Worm (Caenorhabditis elegans): ENCODE measurements around the gene F20C5.5.

F20C5.5 gene

ce11 chrIV:8782172-8782571, 12.7 kb upstream of the F20C5.5 start (continued):
- TF ChIP-seq madf-2 (tag; optimal IDR thresholded peaks at IDR 0.05): peak; percentile 0
- no peak for TF ChIP-seq sox-4 (tag; optimal IDR thresholded peaks at IDR 0.05)
- TF ChIP-seq K02D7.2 (tag; optimal IDR thresholded peaks at IDR 0.05): no peak
- TF ChIP-seq ceh-14 (tag; optimal IDR thresholded peaks at IDR 0.05): peak; percentile 46
- TF ChIP-seq hlh-6 (tag; optimal IDR thresholded peaks at IDR 0.05): no peak
- peak; percentile 66 for TF ChIP-seq dve-1 (tag; optimal IDR thresholded peaks at IDR 0.05)
- no peak for TF ChIP-seq hlh-13 (GFP tag; optimal IDR thresholded peaks at IDR 0.05)
- no peak for TF ChIP-seq hlh-15 (tag; optimal IDR thresholded peaks at IDR 0.05)
- TF ChIP-seq F13H6.1 (tag; optimal IDR thresholded peaks at IDR 0.05): peak; percentile 68
- TF ChIP-seq che-1 (tag; optimal IDR thresholded peaks at IDR 0.05): peak; percentile 36
- peak; percentile 44 for TF ChIP-seq elt-2 (tag; optimal IDR thresholded peaks at IDR 0.05)
- TF ChIP-seq ama-1 (optimal IDR thresholded peaks at IDR 0.05): no peak
- TF ChIP-seq C08G9.2 (tag; optimal IDR thresholded peaks at IDR 0.05): no peak
- TF ChIP-seq ceh-6 (GFP tag; optimal IDR thresholded peaks at IDR 0.05): peak; percentile 35
- no peak for TF ChIP-seq fkh-10 (GFP tag; optimal IDR thresholded peaks at IDR 0.05)
- TF ChIP-seq pat-9 (tag; optimal IDR thresholded peaks at IDR 0.05): no peak

ce11 chrIV:8778045-8778444, 8.6 kb upstream of the F20C5.5 start, which contains the start of gene C33D9.6:
Gene C33D9.6, minus strand, starts transcription at chrIV:8778145.
- no peak for TF ChIP-seq unc-86 (tag; optimal IDR thresholded peaks at IDR 0.05)
- TF ChIP-seq ceh-9 (tag; optimal IDR thresholded peaks at IDR 0.05): no peak
- no peak for TF ChIP-seq fkh-10 (GFP tag; optimal IDR thresholded peaks at IDR 0.05)
- TF ChIP-seq ceh-34 (tag; optimal IDR thresholded peaks at IDR 0.05): no peak
- TF ChIP-seq dmd-4 (tag; optimal IDR thresholded peaks at IDR 0.05; ENCODE audit: borderline replicate concordance): no peak
- no peak for TF ChIP-seq ttx-3 (tag; optimal IDR thresholded peaks at IDR 0.05)
- no peak for TF ChIP-seq sox-4 (tag; optimal IDR thresholded peaks at IDR 0.05)
- TF ChIP-seq pha-4 (tag; optimal IDR thresholded peaks at IDR 0.05): no peak
- TF ChIP-seq Y22D7AL.16 (tag; optimal IDR thresholded peaks at IDR 0.05): no peak
- TF ChIP-seq nfya-1 (tag; optimal IDR thresholded peaks at IDR 0.05): no peak
- TF ChIP-seq zip-5 (tag; optimal IDR thresholded peaks at IDR 0.05): no peak

ce11 chrIV:8772800-8773256, 3.4 kb upstream of the F20C5.5 start, which contains the start of gene F20C5.6:
Gene F20C5.6, minus strand, starts transcription at chrIV:8773206.
- TF ChIP-seq gmeb-2 (tag; optimal IDR thresholded peaks at IDR 0.05) (no peak), mec-3 (tag; optimal IDR thresholded peaks at IDR 0.05; ENCODE audit: borderline replicate concordance) (no peak), C08G9.2 (tag; optimal IDR thresholded peaks at IDR 0.05) (no peak)

ce11 chrIV:8764567-8764966, 4.9 kb downstream of the F20C5.5 start, which contains the start of gene cdc-50.B:
Gene cdc-50.B, plus strand, starts transcription at chrIV:8764867.
- no peak for TF ChIP-seq fkh-6 (tag; optimal IDR thresholded peaks at IDR 0.05)
- no peak for TF ChIP-seq K02D7.2 (tag; optimal IDR thresholded peaks at IDR 0.05)
- no peak for TF ChIP-seq nfya-1 (tag; optimal IDR thresholded peaks at IDR 0.05)
- TF ChIP-seq ref-2 (tag; optimal IDR thresholded peaks at IDR 0.05): no peak
- TF ChIP-seq lim-6 (tag; optimal IDR thresholded peaks at IDR 0.05): no peak
- TF ChIP-seq zip-5 (tag; optimal IDR thresholded peaks at IDR 0.05): no peak
- no peak for TF ChIP-seq mec-3 (tag; optimal IDR thresholded peaks at IDR 0.05; ENCODE audit: borderline replicate concordance)
- TF ChIP-seq pqm-1 (tag; optimal IDR thresholded peaks at IDR 0.05): no peak
- TF ChIP-seq eyg-1 (tag; optimal IDR thresholded peaks at IDR 0.05): no peak
- no peak for TF ChIP-seq ceh-9 (tag; optimal IDR thresholded peaks at IDR 0.05)
- no peak for TF ChIP-seq pha-2 (tag; optimal IDR thresholded peaks at IDR 0.05)
- TF ChIP-seq unc-3 (GFP tag; conservative IDR thresholded peaks at IDR 0.05): no peak
- TF ChIP-seq unc-3 (tag; optimal IDR thresholded peaks at IDR 0.05): no peak
- TF ChIP-seq C08G9.2 (tag; optimal IDR thresholded peaks at IDR 0.05): no peak
- TF ChIP-seq ceh-18 (tag; optimal IDR thresholded peaks at IDR 0.05): no peak

Data from whole organism, late embryonic.